Fruit fly (Drosophila melanogaster): ENCODE measurements around the gene Elys.

Elys gene

dm6 chrX:19663196-19663858, 11.2 kb downstream of the Elys start (continued):
- no peak for TF ChIP-seq chinmo (GFP tag; IDR thresholded peaks at IDR 0.05; ENCODE audit: partially characterized antibody)
- peak; percentile 11 for TF ChIP-seq Chrac-16 (GFP tag; optimal IDR thresholded peaks at IDR 0.05)
- TF ChIP-seq Trl (optimal IDR thresholded peaks at IDR 0.05), result peak in 1 of 2 experiments; percentile 43
- TF ChIP-seq Trl (GFP tag; optimal IDR thresholded peaks at IDR 0.05), result no peak
- TF ChIP-seq CG8089 (GFP tag; optimal IDR thresholded peaks at IDR 0.05), result no peak
- TF ChIP-seq CG4328 (GFP tag; optimal IDR thresholded peaks at IDR 0.05), result peak; percentile 28
- peak; percentile 71 for TF ChIP-seq row (GFP tag; IDR thresholded peaks at IDR 0.05)
- no peak for TF ChIP-seq ken (GFP tag; IDR thresholded peaks at IDR 0.05)
- TF ChIP-seq danr (GFP tag; IDR thresholded peaks at IDR 0.05), result no peak
- peak; percentile 32 for TF ChIP-seq D19B (GFP tag; optimal IDR thresholded peaks at IDR 0.05)
- peak; percentile 4 for TF ChIP-seq CG9817 (tag; optimal IDR thresholded peaks at IDR 0.05)
- TF ChIP-seq CG7372 (GFP tag; IDR thresholded peaks at IDR 0.05), result no peak
- peak; percentile 66 for TF ChIP-seq CG12391 (tag; optimal IDR thresholded peaks at IDR 0.05)
- no peak for TF ChIP-seq gfzf (GFP tag; optimal IDR thresholded peaks at IDR 0.05)
- TF ChIP-seq CG12071 (GFP tag; optimal IDR thresholded peaks at IDR 0.05), result no peak
- TF ChIP-seq CG14860 (GFP tag; IDR thresholded peaks at IDR 0.05; ENCODE audit: partially characterized antibody), result no peak
- TF ChIP-seq fu2 (GFP tag; optimal IDR thresholded peaks at IDR 0.05), result no peak
- TF ChIP-seq gsb-n (tag; optimal IDR thresholded peaks at IDR 0.05), result no peak
- no peak for TF ChIP-seq CG8290 (GFP tag; optimal IDR thresholded peaks at IDR 0.05)
- TF ChIP-seq CG8290 (tag; optimal IDR thresholded peaks at IDR 0.05), result no peak
- no peak; the same call in 2 of the 3 replicates for TF ChIP-seq B-H1 (GFP tag; IDR thresholded peaks at IDR 0.05)
- no peak for TF ChIP-seq ac (GFP tag; optimal IDR thresholded peaks at IDR 0.05)
- peak; percentile 54 for TF ChIP-seq CG10209 (GFP tag; optimal IDR thresholded peaks at IDR 0.05)
- peak; percentile 4 for TF ChIP-seq CG30431 (GFP tag; optimal IDR thresholded peaks at IDR 0.05)
- no peak for TF ChIP-seq CG17612 (GFP tag; IDR thresholded peaks at IDR 0.05)
- TF ChIP-seq CG9797 (GFP tag; optimal IDR thresholded peaks at IDR 0.05), result no peak
- no peak for TF ChIP-seq Scr (GFP tag; IDR thresholded peaks at IDR 0.05; ENCODE audit: partially characterized antibody)
- peak; percentile 94 for TF ChIP-seq CG6175 (GFP tag; IDR thresholded peaks at IDR 0.05)
- no peak for TF ChIP-seq YL-1 (GFP tag; optimal IDR thresholded peaks at IDR 0.05)
- TF ChIP-seq Side (GFP tag; optimal IDR thresholded peaks at IDR 0.05), result no peak
- TF ChIP-seq Rfx (GFP tag; IDR thresholded peaks at IDR 0.05), result no peak
- TF ChIP-seq Aef1 (GFP tag; IDR thresholded peaks at IDR 0.05), result no peak
- no peak for TF ChIP-seq pita (GFP tag; optimal IDR thresholded peaks at IDR 0.05)
- no peak for TF ChIP-seq h (optimal IDR thresholded peaks at IDR 0.05)
- peak; percentile 82 for TF ChIP-seq CG18262 (tag; optimal IDR thresholded peaks at IDR 0.05)
- TF ChIP-seq Optix (GFP tag; IDR thresholded peaks at IDR 0.05), result no peak
- peak; percentile 39 for TF ChIP-seq CG8388 (GFP tag; optimal IDR thresholded peaks at IDR 0.05)
- TF ChIP-seq jumu (GFP tag; optimal IDR thresholded peaks at IDR 0.05), result no peak
- TF ChIP-seq tna (GFP tag; IDR thresholded peaks at IDR 0.05; ENCODE audit: partially characterized antibody), result no peak
- peak; percentile 23 for TF ChIP-seq twi (tag; optimal IDR thresholded peaks at IDR 0.05)
- no peak for TF ChIP-seq hbn (GFP tag; IDR thresholded peaks at IDR 0.05; ENCODE audit: partially characterized antibody)
- TF ChIP-seq CG6654 (GFP tag; optimal IDR thresholded peaks at IDR 0.05), result no peak
- TF ChIP-seq sob (GFP tag; IDR thresholded peaks at IDR 0.05), result no peak
- no peak for TF ChIP-seq shn (GFP tag; optimal IDR thresholded peaks at IDR 0.05)
- TF ChIP-seq dmrt99B (tag; optimal IDR thresholded peaks at IDR 0.05), result peak; percentile 72
- no peak for TF ChIP-seq CG8359 (GFP tag; optimal IDR thresholded peaks at IDR 0.05; ENCODE audit: borderline replicate concordance)
- TF ChIP-seq en (GFP tag; optimal IDR thresholded peaks at IDR 0.05), result no peak
- TF ChIP-seq Rx (GFP tag; IDR thresholded peaks at IDR 0.05), result no peak
- TF ChIP-seq odd (GFP tag; optimal IDR thresholded peaks at IDR 0.05), result peak; percentile 58
- peak; percentile 42 for TF ChIP-seq CG6765 (GFP tag; optimal IDR thresholded peaks at IDR 0.05)
- TF ChIP-seq al (GFP tag; IDR thresholded peaks at IDR 0.05), result no peak
- peak; percentile 43 for TF ChIP-seq CG1602 (GFP tag; optimal IDR thresholded peaks at IDR 0.05)

Data from whole organism, embryonic.